Fruit fly (Drosophila melanogaster): ENCODE data around the gene CG31673.

The CG31673 gene

DNA sequence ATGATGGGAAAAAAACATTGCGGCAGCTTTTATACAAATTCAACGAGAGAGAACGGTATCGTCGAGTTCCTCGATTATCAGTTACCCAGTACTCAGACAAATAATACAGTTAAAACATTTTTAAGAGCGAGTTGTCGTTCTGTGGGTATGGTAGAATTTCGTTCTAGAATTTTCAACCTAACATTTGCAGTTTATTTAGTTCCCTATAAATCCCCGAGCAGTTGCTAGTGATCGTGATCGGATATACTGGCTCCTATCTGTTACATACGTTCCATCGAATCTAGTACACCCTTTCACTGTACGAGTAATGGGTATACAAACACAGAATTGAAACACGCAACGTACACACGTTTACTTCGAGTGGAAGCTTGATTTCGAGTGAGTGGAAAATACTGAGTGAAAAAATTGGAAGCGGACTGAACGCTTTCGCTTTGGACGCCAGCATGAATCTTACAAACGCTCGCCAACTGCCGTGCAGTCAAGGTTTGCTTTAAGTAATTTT lies 35.4 kb downstream of the CG31673 start, which contains the start of gene CG9338 (continued):
- TF ChIP-seq topi (GFP tag; optimal IDR thresholded peaks at IDR 0.05) (peak; percentile 84), Eip78C (GFP tag) (peak; percentile 92), pdm3 (GFP tag; optimal IDR thresholded peaks at IDR 0.05) (peak; percentile 79), CG31627 (GFP tag; optimal IDR thresholded peaks at IDR 0.05) (peak; percentile 80), CG32006 (GFP tag; optimal IDR thresholded peaks at IDR 0.05) (peak; percentile 70), Ets21C (GFP tag; optimal IDR thresholded peaks at IDR 0.05) (peak; percentile 66), CG6854 (GFP tag; optimal IDR thresholded peaks at IDR 0.05) (no peak), Sox14 (GFP tag; optimal IDR thresholded peaks at IDR 0.05) (peak; percentile 79), eg (GFP tag; IDR thresholded peaks at IDR 0.05) (peak; percentile 90), CG6163 (GFP tag; IDR thresholded peaks at IDR 0.05) (no peak; the same call in 2 of the 3 replicates), esn (GFP tag; optimal IDR thresholded peaks at IDR 0.05) (peak; percentile 87), CG10631 (GFP tag; optimal IDR thresholded peaks at IDR 0.05) (peak; percentile 51), lz (GFP tag; optimal IDR thresholded peaks at IDR 0.05) (peak; percentile 85), CG11762 (GFP tag; optimal IDR thresholded peaks at IDR 0.05; ENCODE audit: insufficient read depth) (peak; percentile 78), CG6276 (GFP tag; optimal IDR thresholded peaks at IDR 0.05) (peak; percentile 87), Sox15 (GFP tag; optimal IDR thresholded peaks at IDR 0.05) (peak; percentile 63), fd85E (GFP tag; optimal IDR thresholded peaks at IDR 0.05) (peak; percentile 57), CG9139 (GFP tag; optimal IDR thresholded peaks at IDR 0.05) (peak; percentile 17), Hr39 (GFP tag; optimal IDR thresholded peaks at IDR 0.05) (peak; percentile 80), OdsH (GFP tag; optimal IDR thresholded peaks at IDR 0.05) (peak; percentile 66), CG11294 (GFP tag; IDR thresholded peaks at IDR 0.05) (peak; percentile 86), salr (GFP tag; optimal IDR thresholded peaks at IDR 0.05) (peak in 1 of 2 experiments; percentile 53), CG4318 (GFP tag; optimal IDR thresholded peaks at IDR 0.05) (peak; percentile 28), CG8632 (GFP tag; optimal IDR thresholded peaks at IDR 0.05) (peak; percentile 62), CG10669 (GFP tag; optimal IDR thresholded peaks at IDR 0.05) (peak; percentile 85), achi (GFP tag; optimal IDR thresholded peaks at IDR 0.05) (peak; percentile 70), fd59A (GFP tag; optimal IDR thresholded peaks at IDR 0.05) (no peak), svp (GFP tag) (peak; percentile 90), Hr4 (GFP tag; optimal IDR thresholded peaks at IDR 0.05) (peak; percentile 77), Met (GFP tag; optimal IDR thresholded peaks at IDR 0.05) (peak; percentile 85), Hr38 (GFP tag; optimal IDR thresholded peaks at IDR 0.05) (no peak), CG8119 (GFP tag; IDR thresholded peaks at IDR 0.05) (peak; percentile 78; the same call in 2 of the 3 replicates), CG16779 (tag; optimal IDR thresholded peaks at IDR 0.05) (peak; percentile 60), Ets96B (tag; optimal IDR thresholded peaks at IDR 0.05) (no peak), Sox102F (GFP tag; optimal IDR thresholded peaks at IDR 0.05) (peak; percentile 85), Lpt (GFP tag; optimal IDR thresholded peaks at IDR 0.05) (peak; percentile 65), dsx (GFP tag; optimal IDR thresholded peaks at IDR 0.05; ENCODE audit: poor library complexity, severe bottlenecking) (no peak), CG3919 (GFP tag; optimal IDR thresholded peaks at IDR 0.05) (peak; percentile 77), Smox (GFP tag; optimal IDR thresholded peaks at IDR 0.05) (peak; percentile 81)

DNA sequence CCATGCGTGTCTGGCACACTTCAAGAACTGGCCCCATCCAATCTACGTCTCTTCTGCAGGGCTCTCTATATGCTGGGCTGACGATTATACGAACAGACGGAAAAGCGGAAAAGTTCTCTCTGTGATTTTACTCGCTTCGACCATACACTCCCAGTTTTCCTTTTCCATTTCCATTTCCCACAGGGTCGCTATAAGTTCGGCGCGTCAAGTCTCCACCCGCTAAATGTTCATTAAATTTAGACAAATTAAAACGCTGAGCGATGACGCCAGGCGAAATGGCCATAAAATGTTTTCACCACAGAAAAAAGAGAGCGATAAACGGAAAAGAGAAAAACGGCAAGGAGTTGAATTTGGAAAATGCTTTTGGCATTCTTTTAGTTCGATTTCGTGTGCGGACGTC lies 38.0 kb downstream of the CG31673 start, which contains the start of gene CG31675:
TSS of gene CG31675 (plus strand) at position 375 of the 400 bp plus-strand sequence.
- TF ChIP-seq CG15336 (GFP tag; IDR thresholded peaks at IDR 0.05): no peak
- TF ChIP-seq cyc (GFP tag; optimal IDR thresholded peaks at IDR 0.05): no peak
- no peak for TF ChIP-seq fd59A (GFP tag; optimal IDR thresholded peaks at IDR 0.05)
